Worm (Caenorhabditis elegans): ENCODE measurements around the gene F17E9.4.
A peak's percentile ranks its signal among the peaks of the same experiment; 100 is the strongest.

The F17E9.4 gene

DNA sequence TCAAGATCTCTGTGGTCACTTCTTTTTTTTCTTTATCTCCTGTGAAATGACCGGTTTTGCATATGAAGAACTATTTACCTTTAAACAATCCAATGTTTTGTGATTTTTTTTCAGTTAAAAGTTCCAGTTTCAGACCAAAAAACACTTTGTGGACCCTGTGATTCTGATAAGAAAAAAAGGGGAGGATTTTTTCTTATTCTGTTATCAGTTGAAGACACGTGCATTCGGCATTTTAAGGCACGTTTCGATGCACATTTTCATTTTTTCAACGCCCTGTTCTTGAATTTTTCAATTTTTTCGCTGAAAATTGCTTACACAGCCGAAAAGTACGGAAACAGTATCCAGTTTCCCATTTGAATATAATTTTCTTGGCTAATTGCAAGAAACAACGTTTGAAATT, 18.1 kb downstream of the F17E9.4 start, which contains the start of gene aagr-1:
Gene aagr-1 (plus strand): TSS at position 227 of the 400 bp plus-strand sequence.
- TF ChIP-seq pes-1 (GFP tag; IDR thresholded peaks at IDR 0.05) (no peak), scrt-1 (GFP tag; IDR thresholded peaks at IDR 0.05) (no peak)

- TF ChIP-seq hnd-1 (tag; optimal IDR thresholded peaks at IDR 0.05) (no peak), ama-1 (optimal IDR thresholded peaks at IDR 0.05) (no peak), tra-4 (tag; optimal IDR thresholded peaks at IDR 0.05) (no peak), sea-1 (GFP tag; conservative IDR thresholded peaks at IDR 0.05) (no peak), ceh-36 (tag; optimal IDR thresholded peaks at IDR 0.05) (no peak), pes-1 (GFP tag; IDR thresholded peaks at IDR 0.05) (no peak), tbx-11 (GFP tag; IDR thresholded peaks at IDR 0.05) (no peak), scrt-1 (GFP tag; IDR thresholded peaks at IDR 0.05) (no peak), flt-1 (GFP tag; IDR thresholded peaks at IDR 0.05) (no peak), ceh-13 (GFP tag; optimal IDR thresholded peaks at IDR 0.05) (no peak)
Observed at ce11 chrIV:8367887-8368286, 19.7 kb downstream of the F17E9.4 start.

- no peak for TF ChIP-seq ceh-36 (tag; optimal IDR thresholded peaks at IDR 0.05)
- no peak for TF ChIP-seq sea-1 (GFP tag; conservative IDR thresholded peaks at IDR 0.05)
- TF ChIP-seq F13C5.2 (tag; optimal IDR thresholded peaks at IDR 0.05) = no peak
- no peak for TF ChIP-seq aly-1 (tag; optimal IDR thresholded peaks at IDR 0.05)
- no peak for TF ChIP-seq pes-1 (GFP tag; IDR thresholded peaks at IDR 0.05)
- no peak for TF ChIP-seq hnd-1 (tag; optimal IDR thresholded peaks at IDR 0.05)
- TF ChIP-seq ets-7 (tag; optimal IDR thresholded peaks at IDR 0.05) = no peak
- TF ChIP-seq scrt-1 (GFP tag; IDR thresholded peaks at IDR 0.05) = no peak
- no peak for TF ChIP-seq ama-1 (optimal IDR thresholded peaks at IDR 0.05)
- no peak for TF ChIP-seq ceh-13 (GFP tag; optimal IDR thresholded peaks at IDR 0.05)
- TF ChIP-seq tra-4 (tag; optimal IDR thresholded peaks at IDR 0.05) = no peak
- no peak for TF ChIP-seq tbx-11 (GFP tag; IDR thresholded peaks at IDR 0.05)
- no peak for TF ChIP-seq hmg-4 (GFP tag; optimal IDR thresholded peaks at IDR 0.05)
- TF ChIP-seq B0310.2 (tag; optimal IDR thresholded peaks at IDR 0.05) = no peak
- TF ChIP-seq tbx-37 (GFP tag; conservative IDR thresholded peaks at IDR 0.05) = no peak
Observed at ce11 chrIV:8369135-8369534, 21.0 kb downstream of the F17E9.4 start, which contains the start of gene D2096.6. Gene D2096.6 (minus strand): TSS chrIV:8369235.

- no peak for TF ChIP-seq ama-1 (optimal IDR thresholded peaks at IDR 0.05)
- TF ChIP-seq ceh-13 (GFP tag; optimal IDR thresholded peaks at IDR 0.05) = peak; percentile 82
- TF ChIP-seq pes-1 (GFP tag; IDR thresholded peaks at IDR 0.05) = peak; percentile 94
- TF ChIP-seq tbx-11 (GFP tag; IDR thresholded peaks at IDR 0.05) = peak; percentile 88
- peak; percentile 93 for TF ChIP-seq scrt-1 (GFP tag; IDR thresholded peaks at IDR 0.05)
- peak; percentile 82 for TF ChIP-seq hnd-1 (tag; optimal IDR thresholded peaks at IDR 0.05)
- peak; percentile 91 for TF ChIP-seq aly-1 (tag; optimal IDR thresholded peaks at IDR 0.05)
- TF ChIP-seq hmbx-1 (tag; optimal IDR thresholded peaks at IDR 0.05) = peak; percentile 88
- TF ChIP-seq F13C5.2 (tag; optimal IDR thresholded peaks at IDR 0.05) = peak; percentile 92
- TF ChIP-seq ets-7 (tag; optimal IDR thresholded peaks at IDR 0.05) = peak; percentile 75
- TF ChIP-seq B0310.2 (tag; optimal IDR thresholded peaks at IDR 0.05) = peak; percentile 85
- TF ChIP-seq ceh-36 (tag; optimal IDR thresholded peaks at IDR 0.05) = peak; percentile 91
- TF ChIP-seq tbx-37 (GFP tag; conservative IDR thresholded peaks at IDR 0.05) = peak; percentile 94
- TF ChIP-seq hmg-4 (GFP tag; optimal IDR thresholded peaks at IDR 0.05) = peak; percentile 96
- TF ChIP-seq sea-1 (GFP tag; conservative IDR thresholded peaks at IDR 0.05) = peak; percentile 92
- TF ChIP-seq flt-1 (GFP tag; IDR thresholded peaks at IDR 0.05) = peak; percentile 94
- TF ChIP-seq tra-4 (tag; optimal IDR thresholded peaks at IDR 0.05) = peak; percentile 84
Observed at ce11 chrIV:8375381-8375780, 27.2 kb downstream of the F17E9.4 start.

ce11 chrIV:8376923-8377322, 28.8 kb downstream of the F17E9.4 start:
- TF ChIP-seq ama-1 (optimal IDR thresholded peaks at IDR 0.05) (no peak), tra-4 (tag; optimal IDR thresholded peaks at IDR 0.05) (no peak)

DNA sequence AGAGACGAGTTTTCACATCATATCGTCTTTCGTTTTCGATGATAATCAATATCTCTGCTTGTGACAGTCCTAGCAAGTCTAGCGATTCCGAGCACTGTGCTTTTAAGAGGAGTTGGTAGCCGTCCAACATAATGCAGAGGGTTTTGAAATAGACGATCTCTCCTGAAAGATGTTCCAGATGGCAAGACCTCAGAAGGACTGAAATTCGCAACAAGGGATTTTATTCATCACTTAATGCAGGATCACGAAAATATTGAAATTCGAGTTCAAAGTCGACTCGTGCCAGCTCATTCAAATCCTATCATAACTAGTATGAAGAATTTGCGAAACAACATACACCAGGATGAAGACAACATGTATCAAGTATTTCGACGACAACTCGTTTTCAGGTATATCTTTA, 29.3 kb downstream of the F17E9.4 start, which contains the start of gene D2096.7:
Gene D2096.7 (minus strand): TSS at position 130 of the 400 bp plus-strand sequence.
- TF ChIP-seq scrt-1 (GFP tag; IDR thresholded peaks at IDR 0.05) (no peak), aly-1 (tag; optimal IDR thresholded peaks at IDR 0.05) (no peak)

DNA sequence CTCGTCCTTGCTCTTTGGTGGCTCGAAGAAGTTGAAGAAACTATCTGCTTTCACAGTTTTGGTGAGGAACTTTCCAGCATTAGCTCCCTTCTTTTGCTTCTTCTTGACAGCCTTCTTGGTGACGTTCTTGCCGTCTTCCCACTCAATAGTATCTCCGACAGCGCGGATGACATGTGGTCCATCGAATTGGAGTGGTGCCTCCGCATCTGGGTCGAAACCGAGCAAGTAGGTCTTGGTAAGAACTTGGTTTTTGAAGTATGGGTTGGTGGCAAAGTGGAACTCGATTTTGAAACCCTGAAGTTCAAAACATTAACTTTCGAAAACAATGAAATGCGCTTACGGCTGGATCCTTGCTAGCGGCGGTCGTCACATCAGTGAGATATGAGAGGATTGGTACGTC, 30.1 kb downstream of the F17E9.4 start:
- TF ChIP-seq hmg-4 (GFP tag; optimal IDR thresholded peaks at IDR 0.05) = no peak
- TF ChIP-seq ceh-36 (tag; optimal IDR thresholded peaks at IDR 0.05) = no peak
- TF ChIP-seq tbx-37 (GFP tag; conservative IDR thresholded peaks at IDR 0.05) = no peak
- TF ChIP-seq ceh-13 (GFP tag; optimal IDR thresholded peaks at IDR 0.05) = no peak
- TF ChIP-seq pes-1 (GFP tag; IDR thresholded peaks at IDR 0.05) = no peak
- TF ChIP-seq flt-1 (GFP tag; IDR thresholded peaks at IDR 0.05) = no peak
- no peak for TF ChIP-seq tra-4 (tag; optimal IDR thresholded peaks at IDR 0.05)
- no peak for TF ChIP-seq aly-1 (tag; optimal IDR thresholded peaks at IDR 0.05)

DNA sequence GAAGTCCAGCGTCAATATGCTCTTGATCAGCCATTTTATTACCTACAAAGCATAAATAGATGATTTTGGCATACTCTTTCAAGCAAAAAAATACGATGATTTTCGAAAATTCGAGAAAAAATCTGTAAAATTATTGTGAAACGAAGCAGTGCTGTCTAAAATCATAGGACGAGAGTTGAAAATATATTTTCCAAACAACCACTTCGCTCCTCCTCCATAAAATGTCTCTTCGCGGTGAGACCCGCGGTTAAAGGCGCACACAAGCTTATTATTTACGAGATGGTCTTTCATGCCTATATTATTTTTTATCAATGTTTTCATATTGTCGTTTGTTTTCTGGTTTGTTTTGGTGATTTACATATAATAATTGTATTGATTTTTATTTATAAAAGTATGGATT, 31.1 kb downstream of the F17E9.4 start, which contains the start of gene nap-1:
Gene nap-1 (minus strand): TSS at position 42 of the 400 bp plus-strand sequence.
- no peak for TF ChIP-seq tbx-11 (GFP tag; IDR thresholded peaks at IDR 0.05)
- TF ChIP-seq ceh-36 (tag; optimal IDR thresholded peaks at IDR 0.05) = no peak
- TF ChIP-seq sea-1 (GFP tag; conservative IDR thresholded peaks at IDR 0.05) = no peak
- no peak for TF ChIP-seq aly-1 (tag; optimal IDR thresholded peaks at IDR 0.05)

DNA sequence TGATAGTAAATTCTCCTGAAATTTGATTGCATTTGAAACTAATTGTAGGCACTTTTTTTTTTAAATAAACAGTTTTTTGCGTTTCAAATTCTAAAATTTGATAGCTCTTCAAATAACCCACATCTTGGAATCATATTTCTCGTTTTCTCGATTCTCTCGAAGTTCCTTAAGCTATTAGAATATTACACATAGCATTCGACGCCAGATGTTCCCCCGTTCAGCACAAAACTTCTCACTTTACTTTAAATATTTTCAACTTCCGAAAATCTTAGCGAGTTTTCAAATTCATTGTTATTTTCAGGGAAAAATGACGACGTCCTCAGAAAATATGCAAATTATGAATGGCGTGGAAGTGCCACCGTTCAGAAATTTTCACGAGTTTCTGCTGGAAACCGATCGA, 31.5 kb downstream of the F17E9.4 start, which contains the start of gene praf-3:
Gene praf-3 (plus strand): TSS at position 301 of the 400 bp plus-strand sequence.
- TF ChIP-seq tra-4 (tag; optimal IDR thresholded peaks at IDR 0.05) (no peak), aly-1 (tag; optimal IDR thresholded peaks at IDR 0.05) (no peak), scrt-1 (GFP tag; IDR thresholded peaks at IDR 0.05) (no peak), hmbx-1 (tag; optimal IDR thresholded peaks at IDR 0.05) (no peak), pes-1 (GFP tag; IDR thresholded peaks at IDR 0.05) (no peak), ama-1 (optimal IDR thresholded peaks at IDR 0.05) (no peak), sea-1 (GFP tag; conservative IDR thresholded peaks at IDR 0.05) (no peak), tbx-37 (GFP tag; conservative IDR thresholded peaks at IDR 0.05) (no peak), flt-1 (GFP tag; IDR thresholded peaks at IDR 0.05) (no peak), ceh-13 (GFP tag; optimal IDR thresholded peaks at IDR 0.05) (no peak), ets-7 (tag; optimal IDR thresholded peaks at IDR 0.05) (no peak), hnd-1 (tag; optimal IDR thresholded peaks at IDR 0.05) (no peak), B0310.2 (tag; optimal IDR thresholded peaks at IDR 0.05) (no peak), hmg-4 (GFP tag; optimal IDR thresholded peaks at IDR 0.05) (no peak), F13C5.2 (tag; optimal IDR thresholded peaks at IDR 0.05) (no peak), ceh-36 (tag; optimal IDR thresholded peaks at IDR 0.05) (no peak), tbx-11 (GFP tag; IDR thresholded peaks at IDR 0.05) (no peak)
